Fruit fly (Drosophila melanogaster): ENCODE results near the gene schlank.
A peak's percentile ranks its signal among the peaks of the same experiment; 100 is the strongest.

The schlank gene

dm6 chrX:6219845-6220345, 47.1 kb downstream of the schlank start, which contains the start of gene Efr:
Gene Efr (plus strand): TSS chrX:6219957.
- TF ChIP-seq OdsH (GFP tag; optimal IDR thresholded peaks at IDR 0.05) (no peak), h (GFP tag; optimal IDR thresholded peaks at IDR 0.05) (no peak), fru (GFP tag; optimal IDR thresholded peaks at IDR 0.05) (no peak), ey (GFP tag; optimal IDR thresholded peaks at IDR 0.05) (no peak), Rel (GFP tag; optimal IDR thresholded peaks at IDR 0.05) (no peak), Rel (tag; optimal IDR thresholded peaks at IDR 0.05) (no peak), lola (GFP tag; optimal IDR thresholded peaks at IDR 0.05) (no peak), Dfd (GFP tag; optimal IDR thresholded peaks at IDR 0.05) (no peak), N (GFP tag; optimal IDR thresholded peaks at IDR 0.05) (no peak)

- TF ChIP-seq lola (GFP tag; optimal IDR thresholded peaks at IDR 0.05) = no peak
- no peak for TF ChIP-seq brk (GFP tag; optimal IDR thresholded peaks at IDR 0.05)
- TF ChIP-seq psq (GFP tag; optimal IDR thresholded peaks at IDR 0.05) = no peak
- TF ChIP-seq HLH106 (tag; optimal IDR thresholded peaks at IDR 0.05) = no peak
- no peak for TF ChIP-seq h (GFP tag; optimal IDR thresholded peaks at IDR 0.05)
- no peak for TF ChIP-seq sv (GFP tag; optimal IDR thresholded peaks at IDR 0.05)
- TF ChIP-seq OdsH (GFP tag; optimal IDR thresholded peaks at IDR 0.05) = no peak
- no peak for TF ChIP-seq dsf (GFP tag; optimal IDR thresholded peaks at IDR 0.05; ENCODE audit: borderline replicate concordance)
- no peak for TF ChIP-seq CG9705 (GFP tag; optimal IDR thresholded peaks at IDR 0.05)
- no peak for TF ChIP-seq jim (GFP tag; optimal IDR thresholded peaks at IDR 0.05)
- no peak for TF ChIP-seq CrebA (GFP tag; optimal IDR thresholded peaks at IDR 0.05; ENCODE audit: borderline replicate concordance)
- TF ChIP-seq Hr83 (GFP tag; optimal IDR thresholded peaks at IDR 0.05; ENCODE audit: poor library complexity, severe bottlenecking) = no peak
- no peak for TF ChIP-seq fru (GFP tag; optimal IDR thresholded peaks at IDR 0.05)
- no peak for TF ChIP-seq Myc (optimal IDR thresholded peaks at IDR 0.05)
- TF ChIP-seq dl (GFP tag; optimal IDR thresholded peaks at IDR 0.05; ENCODE audit: insufficient read depth in 1 of 2, partially characterized antibody in 2 of 2) = no peak
- TF ChIP-seq N (GFP tag; optimal IDR thresholded peaks at IDR 0.05) = no peak
- no peak for TF ChIP-seq Hr78 (GFP tag; optimal IDR thresholded peaks at IDR 0.05)
Observed at dm6 chrX:6219227-6219626, 47.8 kb downstream of the schlank start, which contains the start of gene Btnd. Gene Btnd (minus strand): TSS chrX:6219327.

dm6 chrX:6216650-6217049, 50.4 kb downstream of the schlank start:
- TF ChIP-seq Vsx2 (GFP tag; optimal IDR thresholded peaks at IDR 0.05; ENCODE audit: partially characterized antibody) = no peak
- peak; percentile 90 for TF ChIP-seq Dfd (GFP tag; optimal IDR thresholded peaks at IDR 0.05)
